Fruit fly (Drosophila melanogaster) whole organism: ENCODE data around the gene mRpL4.

Source experiments
- CG8478 ChIP-seq: fragments of >200 bp; optimal IDR thresholded peaks from 2 replicates; lab custom pipeline; 2018; ENCODE audit warnings: inconsistent platforms
- psq ChIP-seq: fragments of >200 bp; optimal IDR thresholded peaks from 2 replicates; lab custom pipeline; 2017

DNA sequence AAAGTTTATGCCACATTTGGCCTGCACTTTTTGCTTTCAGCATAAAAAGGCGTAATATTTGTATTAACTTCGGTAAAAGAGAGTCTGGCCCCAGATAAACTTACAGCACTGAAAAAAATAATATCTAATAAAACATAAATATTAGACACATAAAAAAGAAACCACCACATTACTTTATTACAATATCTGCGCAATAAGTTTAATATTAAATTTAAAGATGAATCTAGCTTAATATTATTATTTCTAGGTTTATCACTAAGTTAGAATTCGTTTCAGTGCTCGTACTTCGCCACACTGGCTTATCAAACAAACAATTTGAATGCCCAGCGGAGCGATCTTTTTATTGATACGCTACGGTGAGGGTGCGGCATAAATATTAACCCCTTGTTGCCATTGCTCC is 28.9 kb upstream of the mRpL4 start:
- TF ChIP-seq psq (lab: Kevin White, UChicago) (no peak), CG8478 (lab: Kevin White, UChicago) (no peak)
